Fruit fly (Drosophila melanogaster): ENCODE results near the gene pelo.

The pelo gene

DNA sequence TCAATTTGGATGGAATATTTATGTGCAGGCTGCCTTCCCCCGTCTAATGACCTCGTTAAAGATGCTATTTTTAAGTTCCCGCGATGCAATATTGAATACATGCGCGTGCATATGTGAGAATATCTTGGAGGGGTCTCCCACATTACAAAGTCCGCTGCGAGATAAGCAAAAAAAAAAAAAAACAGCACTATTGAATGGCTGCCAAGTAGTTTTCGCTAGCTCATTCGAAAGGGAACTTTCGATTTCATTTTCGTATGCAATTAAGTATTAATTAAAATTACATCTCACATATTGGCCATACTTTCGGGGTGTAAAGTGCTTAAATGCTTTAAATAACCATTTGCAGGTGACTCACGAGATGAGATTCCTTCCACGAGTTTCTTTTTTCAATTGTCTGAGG is 6.5 kb downstream of the pelo start:
- peak; percentile 58 for TF ChIP-seq CG32121 (GFP tag; IDR thresholded peaks at IDR 0.05)
- peak; percentile 60 for TF ChIP-seq CG14655 (GFP tag; optimal IDR thresholded peaks at IDR 0.05)
- TF ChIP-seq CG34367 (tag; optimal IDR thresholded peaks at IDR 0.05): no peak
- TF ChIP-seq Pif1A (GFP tag; optimal IDR thresholded peaks at IDR 0.05): no peak
- TF ChIP-seq CG9948 (tag; optimal IDR thresholded peaks at IDR 0.05): no peak
- TF ChIP-seq rn (GFP tag; IDR thresholded peaks at IDR 0.05): no peak
- no peak for TF ChIP-seq CG17806 (tag; optimal IDR thresholded peaks at IDR 0.05)
- TF ChIP-seq CG4496 (GFP tag; IDR thresholded peaks at IDR 0.05): peak; percentile 61; the same call in 1 of the 3 replicates
- TF ChIP-seq fd96Ca (GFP tag; IDR thresholded peaks at IDR 0.05): no peak
- TF ChIP-seq Ets98B (GFP tag; IDR thresholded peaks at IDR 0.05): peak; percentile 57
- no peak for TF ChIP-seq D1 (tag; optimal IDR thresholded peaks at IDR 0.05)
- peak; percentile 52 for TF ChIP-seq gl (tag; optimal IDR thresholded peaks at IDR 0.05)
- TF ChIP-seq CG8159 (tag; optimal IDR thresholded peaks at IDR 0.05): peak; percentile 31
- peak; percentile 26 for TF ChIP-seq CG8301 (tag; optimal IDR thresholded peaks at IDR 0.05)

DNA sequence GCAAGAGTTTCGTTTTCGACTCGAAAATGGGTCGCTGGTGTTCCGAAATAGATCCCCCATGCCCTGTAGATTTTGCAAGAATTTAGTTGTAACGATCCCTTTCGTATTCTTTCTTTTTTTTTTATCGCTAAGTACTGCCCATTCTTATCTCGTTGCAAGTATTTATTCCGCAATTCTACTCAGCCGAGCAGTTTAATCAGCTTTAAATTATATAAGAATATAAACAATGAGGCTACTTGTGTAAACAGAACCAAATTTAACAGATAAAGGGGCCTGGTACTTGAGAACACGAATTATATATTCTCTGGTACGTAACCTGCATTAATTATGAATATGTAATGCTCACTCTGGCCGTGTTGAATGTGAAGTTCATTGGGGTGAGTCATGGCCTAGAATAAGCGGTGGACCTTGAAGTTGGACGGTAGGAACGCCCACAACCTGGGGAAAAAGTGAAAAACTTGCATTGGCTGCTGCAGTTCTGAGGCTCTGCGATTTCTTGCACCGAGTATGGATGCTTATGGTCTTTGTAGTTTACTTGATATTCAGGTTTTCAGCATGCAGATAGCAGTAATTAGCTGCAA is 7.0 kb downstream of the pelo start:
- no peak for TF ChIP-seq fd96Ca (GFP tag; IDR thresholded peaks at IDR 0.05)
- no peak for TF ChIP-seq gl (tag; optimal IDR thresholded peaks at IDR 0.05)
- no peak for TF ChIP-seq CG4496 (GFP tag; IDR thresholded peaks at IDR 0.05)
- no peak for TF ChIP-seq CG17806 (tag; optimal IDR thresholded peaks at IDR 0.05)
- TF ChIP-seq EcR (GFP tag; optimal IDR thresholded peaks at IDR 0.05): peak; percentile 47

DNA sequence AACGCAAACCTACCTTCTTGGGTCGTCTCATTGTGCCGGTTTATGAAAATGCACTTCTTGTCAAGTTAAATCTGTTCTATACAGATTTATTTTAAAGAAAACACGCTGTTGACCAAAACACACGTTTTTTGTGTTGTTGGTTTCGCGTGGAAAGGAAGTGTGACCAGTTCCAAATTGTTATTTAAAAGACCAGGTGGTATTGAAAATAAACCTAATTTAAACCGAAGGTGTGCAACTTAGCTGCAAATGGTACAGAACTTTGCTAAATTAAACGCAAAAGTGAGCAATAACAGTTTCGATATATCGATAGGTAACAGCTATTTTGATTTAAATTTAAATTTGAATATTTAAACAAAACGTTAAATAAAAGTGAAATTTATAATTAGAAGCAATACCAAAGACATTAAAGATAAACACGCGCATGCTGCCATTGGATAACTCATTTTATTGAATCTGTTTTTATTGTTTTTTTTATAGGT is 10.5 kb downstream of the pelo start, which contains the start of gene CG4364:
CG4364 (minus strand) TSS at position 165 of the 479 bp plus-strand sequence.
- no peak for TF ChIP-seq Ets98B (GFP tag; IDR thresholded peaks at IDR 0.05)
- TF ChIP-seq Pif1B (GFP tag; optimal IDR thresholded peaks at IDR 0.05): no peak
- TF ChIP-seq CG8301 (tag; optimal IDR thresholded peaks at IDR 0.05): no peak
- no peak for TF ChIP-seq D1 (tag; optimal IDR thresholded peaks at IDR 0.05)
- no peak for TF ChIP-seq CG15710 (tag; optimal IDR thresholded peaks at IDR 0.05)
- no peak for TF ChIP-seq Pif1A (GFP tag; optimal IDR thresholded peaks at IDR 0.05)
- TF ChIP-seq CG14655 (GFP tag; optimal IDR thresholded peaks at IDR 0.05): no peak
- no peak for TF ChIP-seq CG12605 (GFP tag; IDR thresholded peaks at IDR 0.05)
- TF ChIP-seq CG13204 (GFP tag; optimal IDR thresholded peaks at IDR 0.05): no peak
- TF ChIP-seq CG9948 (tag; optimal IDR thresholded peaks at IDR 0.05): no peak
- no peak for TF ChIP-seq CG8159 (tag; optimal IDR thresholded peaks at IDR 0.05)
- no peak for TF ChIP-seq CG32121 (GFP tag; IDR thresholded peaks at IDR 0.05)

DNA sequence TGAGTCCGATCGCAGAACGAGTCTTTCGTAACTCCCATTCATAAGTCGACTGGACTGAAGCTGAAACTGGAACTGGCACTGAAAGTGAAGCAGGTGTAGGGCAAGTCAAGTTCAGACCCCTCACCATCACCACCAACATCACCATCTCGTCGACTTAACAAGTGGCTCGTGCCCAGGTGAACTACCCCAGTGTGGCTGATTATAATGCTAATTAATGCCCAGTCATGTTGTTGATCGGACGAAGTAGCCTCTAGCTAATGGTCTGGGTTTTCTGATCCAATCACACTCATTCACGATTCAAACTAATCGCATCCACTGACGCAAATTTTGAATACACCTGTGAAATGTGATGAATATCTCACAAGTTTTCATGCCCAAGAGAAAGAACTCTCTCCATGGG is 28.2 kb downstream of the pelo start:
- TF ChIP-seq gl (tag; optimal IDR thresholded peaks at IDR 0.05) (no peak), fd96Ca (GFP tag; IDR thresholded peaks at IDR 0.05) (no peak), CG34367 (tag; optimal IDR thresholded peaks at IDR 0.05) (no peak), CG8159 (tag; optimal IDR thresholded peaks at IDR 0.05) (no peak), CG15710 (tag; optimal IDR thresholded peaks at IDR 0.05) (no peak), rn (GFP tag; IDR thresholded peaks at IDR 0.05) (no peak), D1 (tag; optimal IDR thresholded peaks at IDR 0.05) (no peak), CG32121 (GFP tag; IDR thresholded peaks at IDR 0.05) (no peak), CG4496 (GFP tag; IDR thresholded peaks at IDR 0.05) (no peak), CG9948 (tag; optimal IDR thresholded peaks at IDR 0.05) (no peak), Snoo (tag; optimal IDR thresholded peaks at IDR 0.05) (no peak), CG12605 (GFP tag; IDR thresholded peaks at IDR 0.05) (no peak), CG13204 (GFP tag; optimal IDR thresholded peaks at IDR 0.05) (no peak), CG17806 (tag; optimal IDR thresholded peaks at IDR 0.05) (no peak), Ets98B (GFP tag; IDR thresholded peaks at IDR 0.05) (no peak), CG10348 (GFP tag; IDR thresholded peaks at IDR 0.05) (no peak), CG8301 (tag; optimal IDR thresholded peaks at IDR 0.05) (no peak)

DNA sequence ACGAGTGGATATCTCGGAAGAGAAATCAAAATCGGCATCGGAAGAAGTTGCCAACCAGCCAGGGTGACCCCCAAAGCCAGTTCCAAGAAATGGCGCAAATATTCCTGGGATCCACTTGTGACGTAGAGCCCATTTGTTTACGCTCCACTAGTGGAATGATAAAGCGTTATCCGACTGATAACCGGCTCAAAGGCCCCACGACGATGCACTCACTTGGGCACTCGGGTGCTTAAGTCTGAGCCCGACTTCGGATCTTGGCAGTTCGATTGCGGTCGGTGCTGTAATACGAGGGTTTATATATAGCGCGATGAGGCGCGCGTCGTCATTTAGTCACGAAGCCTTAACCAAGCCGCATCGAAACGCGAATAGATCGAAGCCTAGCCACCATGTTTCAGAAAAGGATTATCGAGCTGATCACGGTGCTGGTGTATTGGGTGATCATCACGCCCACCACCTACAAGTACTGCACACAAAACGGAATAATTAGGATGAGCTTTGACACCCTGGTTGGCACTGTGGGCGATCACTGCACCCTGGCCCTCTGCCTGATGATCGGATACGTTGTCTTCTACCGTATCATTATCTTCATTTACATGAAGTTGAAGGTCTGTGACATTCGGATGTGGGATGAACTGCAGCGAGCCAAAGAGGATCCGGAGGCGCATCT is 29.1 kb downstream of the pelo start, which contains the start of gene CG13116:
CG13116 (plus strand) TSS at position 323 of the 667 bp plus-strand sequence.
- TF ChIP-seq CG32121 (GFP tag; IDR thresholded peaks at IDR 0.05): no peak
- no peak for TF ChIP-seq CG9948 (tag; optimal IDR thresholded peaks at IDR 0.05)
- TF ChIP-seq EcR (GFP tag; optimal IDR thresholded peaks at IDR 0.05): peak; percentile 51

DNA sequence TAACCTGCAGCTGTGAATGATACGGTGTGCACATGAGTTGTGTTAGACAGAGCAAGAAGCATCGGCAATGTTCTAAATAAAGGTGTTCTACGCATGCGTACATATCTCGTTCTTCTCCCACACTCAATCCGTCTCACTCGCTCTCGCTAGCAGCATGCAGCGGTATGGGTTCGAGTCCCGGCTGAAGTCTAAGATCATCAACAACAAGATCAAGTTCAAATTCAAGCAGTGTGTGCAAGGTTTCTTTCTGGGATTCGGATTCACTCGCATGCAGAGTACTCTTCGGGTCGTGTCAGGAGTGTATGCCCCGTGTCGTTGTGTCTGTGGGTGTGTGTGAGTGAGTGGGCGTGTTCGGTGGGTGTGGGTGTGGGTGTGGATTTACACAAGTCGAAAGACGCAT is 30.7 kb downstream of the pelo start:
- TF ChIP-seq CG4496 (GFP tag; IDR thresholded peaks at IDR 0.05): 0 out of 3 replicates have a peak, but pooled peaks have one; percentile 28
- TF ChIP-seq fd96Ca (GFP tag; IDR thresholded peaks at IDR 0.05): 0 out of 3 replicates have a peak, but pooled peaks have one; percentile 9
- TF ChIP-seq CG8301 (tag; optimal IDR thresholded peaks at IDR 0.05): no peak
- peak; percentile 12 for TF ChIP-seq CG8159 (tag; optimal IDR thresholded peaks at IDR 0.05)
- TF ChIP-seq D1 (tag; optimal IDR thresholded peaks at IDR 0.05): no peak

DNA sequence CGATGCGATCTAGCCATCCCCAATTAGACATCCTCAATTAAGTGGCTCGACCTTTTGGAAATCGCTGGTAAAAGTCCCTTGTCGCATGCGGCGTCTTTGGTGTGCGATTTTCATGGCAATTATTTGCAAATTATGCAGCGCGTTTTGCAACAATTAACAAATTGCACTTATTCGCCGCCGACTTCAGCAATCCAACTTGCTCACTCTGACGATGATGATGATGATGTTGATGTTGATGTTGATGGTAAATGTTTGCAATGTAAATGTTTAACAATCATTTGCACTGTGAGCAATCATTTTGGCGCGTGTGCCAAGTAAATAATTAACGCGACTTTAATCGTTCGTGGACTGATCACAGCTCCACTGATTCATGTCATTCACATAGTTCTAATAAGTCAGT is 33.5 kb downstream of the pelo start:
- TF ChIP-seq CG8159 (tag; optimal IDR thresholded peaks at IDR 0.05) (peak; percentile 5), gl (tag; optimal IDR thresholded peaks at IDR 0.05) (no peak), CG12605 (GFP tag; IDR thresholded peaks at IDR 0.05) (no peak), CG14655 (GFP tag; optimal IDR thresholded peaks at IDR 0.05) (no peak), Snoo (tag; optimal IDR thresholded peaks at IDR 0.05) (peak; percentile 15), Ets98B (GFP tag; IDR thresholded peaks at IDR 0.05) (no peak), CG9948 (tag; optimal IDR thresholded peaks at IDR 0.05) (no peak), CG4496 (GFP tag; IDR thresholded peaks at IDR 0.05) (0 out of 3 replicates have a peak, but pooled peaks have one; percentile 13), fd96Ca (GFP tag; IDR thresholded peaks at IDR 0.05) (no peak), CG32121 (GFP tag; IDR thresholded peaks at IDR 0.05) (no peak), CG8301 (tag; optimal IDR thresholded peaks at IDR 0.05) (no peak), rn (GFP tag; IDR thresholded peaks at IDR 0.05) (no peak), CG17806 (tag; optimal IDR thresholded peaks at IDR 0.05) (no peak), CG10348 (GFP tag; IDR thresholded peaks at IDR 0.05) (no peak), CG13204 (GFP tag; optimal IDR thresholded peaks at IDR 0.05) (no peak), CG15710 (tag; optimal IDR thresholded peaks at IDR 0.05) (no peak), Pif1A (GFP tag; optimal IDR thresholded peaks at IDR 0.05) (peak; percentile 40), Pif1B (GFP tag; optimal IDR thresholded peaks at IDR 0.05) (no peak), CG34367 (tag; optimal IDR thresholded peaks at IDR 0.05) (peak; percentile 14), D1 (tag; optimal IDR thresholded peaks at IDR 0.05) (no peak), EcR (GFP tag; optimal IDR thresholded peaks at IDR 0.05) (no peak)
